Worm (Caenorhabditis elegans) whole organism, mixed stage, embryonic: ENCODE results near the gene sri-24.

ENCODE experiments used
- blmp-1 ChIP-seq: fragments of 150-350 bp; optimal IDR thresholded peaks from 2 replicates; lab custom pipeline; 2014; ENCODE audit warnings: missing biosample characterization, missing genetic modification characterization
- ceh-39 ChIP-seq: fragments of 150-350 bp; optimal IDR thresholded peaks from 2 replicates; lab custom pipeline; 2014; ENCODE audit warnings: missing biosample characterization, missing genetic modification characterization
- ces-1 ChIP-seq: fragments of 150-350 bp; optimal IDR thresholded peaks from 2 replicates; lab custom pipeline; 2014; ENCODE audit warnings: missing biosample characterization, missing genetic modification reagents, missing genetic modification characterization
- drap-1 ChIP-seq: fragments of 200-800 bp; sonication (Bioruptor generic); optimal IDR thresholded peaks from 3 replicates; lab custom pipeline; 2018; ENCODE audit warnings: mild to moderate bottlenecking, missing genetic modification characterization, missing compliant biosample characterization
- elt-1 ChIP-seq: sonication (generic microtip); optimal IDR thresholded peaks from 2 replicates; lab custom pipeline; 2017; ENCODE audit warnings: missing genetic modification characterization, mild to moderate bottlenecking, missing compliant biosample characterization, antibody characterized with exemption, moderate library complexity, borderline replicate concordance; ENCODE audit not compliant: insufficient read depth
- lsy-2 ChIP-seq: fragments of 150-350 bp; optimal IDR thresholded peaks from 2 replicates; lab custom pipeline; 2014; ENCODE audit warnings: missing biosample characterization, missing genetic modification characterization
- nhr-237 ChIP-seq: fragments of 150-350 bp; optimal IDR thresholded peaks from 2 replicates; lab custom pipeline; 2014; ENCODE audit warnings: missing biosample characterization, missing genetic modification characterization
- nhr-76 ChIP-seq: sonication (generic microtip); optimal IDR thresholded peaks from 2 replicates; lab custom pipeline; 2017; ENCODE audit warnings: missing biosample characterization, missing genetic modification characterization
- pha-4 ChIP-seq: fragments of 150-350 bp; optimal IDR thresholded peaks from 2 replicates; lab custom pipeline; 2018; ENCODE audit warnings: missing biosample characterization, missing genetic modification reagents, missing genetic modification characterization
- snpc-4 ChIP-seq: fragments of 150-350 bp; optimal IDR thresholded peaks from 2 replicates; lab custom pipeline; 2014; ENCODE audit warnings: missing biosample characterization, missing genetic modification characterization
- unc-62 ChIP-seq: fragments of 150-350 bp; optimal IDR thresholded peaks from 2 replicates; lab custom pipeline; 2014; ENCODE audit warnings: missing biosample characterization, missing genetic modification reagents, missing genetic modification characterization
- ztf-11 ChIP-seq: fragments of 150-350 bp; optimal IDR thresholded peaks from 2 replicates; lab custom pipeline; 2014; ENCODE audit warnings: missing biosample characterization, missing genetic modification characterization

DNA sequence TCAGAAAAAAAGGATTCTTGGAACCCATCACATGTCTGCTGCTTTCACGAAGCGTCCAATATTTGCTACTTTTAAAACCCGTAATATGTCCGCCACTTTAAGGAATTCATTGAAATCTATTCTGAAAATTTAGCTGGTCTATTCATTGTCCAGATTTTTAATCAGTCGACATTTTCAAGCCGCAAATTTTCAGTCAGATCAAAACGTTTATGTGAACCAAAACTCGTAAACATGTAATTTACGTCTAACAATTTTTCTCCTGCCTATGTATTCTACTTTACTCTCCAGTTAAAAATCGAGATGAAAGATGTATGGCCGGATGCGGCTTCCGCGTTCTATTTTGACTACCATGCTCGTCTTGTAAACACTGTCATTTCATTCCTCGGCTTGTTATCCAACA lies 14.0 kb upstream of the sri-24 start, which contains the start of gene srw-1:
- TF ChIP-seq elt-1 (tag; lab: Kevin White, UChicago) (no peak), nhr-76 (tag; lab: Kevin White, UChicago) (no peak), ces-1 (GFP tag; lab: Kevin White, UChicago) (no peak), nhr-237 (tag; lab: Kevin White, UChicago) (no peak), unc-62 (no peak), snpc-4 (no peak), drap-1 (GFP tag; lab: Kevin White, UChicago) (no peak), lsy-2 (tag; lab: Kevin White, UChicago) (no peak), ceh-39 (tag; lab: Kevin White, UChicago) (no peak), blmp-1 (tag; lab: Kevin White, UChicago) (no peak), pha-4 (tag; lab: Kevin White, UChicago) (no peak), ztf-11 (tag; lab: Kevin White, UChicago) (no peak)
